Worm (Caenorhabditis elegans): ENCODE data around the gene flcn-1.

The flcn-1 gene

DNA sequence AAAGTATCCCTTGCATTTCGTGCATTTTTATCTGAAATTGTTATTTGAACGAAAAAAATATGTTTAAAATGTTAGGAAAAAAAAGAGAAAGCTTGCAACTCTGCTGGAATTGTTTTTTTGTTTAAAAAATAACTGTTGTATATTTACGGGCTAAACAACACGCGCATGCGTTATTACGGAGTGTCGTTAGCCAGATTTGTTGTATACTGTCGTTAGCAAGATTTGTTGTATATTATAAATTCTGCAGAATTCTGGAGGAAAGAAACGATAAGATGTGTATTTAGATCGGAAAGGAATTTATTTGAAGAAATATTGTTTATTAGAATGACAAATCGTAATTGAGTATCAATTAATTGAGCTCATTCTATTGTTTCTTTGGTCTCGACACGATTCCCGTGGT, 39.1 kb downstream of the flcn-1 start, which contains the start of gene eif-2Bgamma:
eif-2Bgamma (minus strand) TSS at position 31 of the 400 bp plus-strand sequence.
- TF ChIP-seq ref-2 (tag; optimal IDR thresholded peaks at IDR 0.05) (no peak), ceh-48 (tag; optimal IDR thresholded peaks at IDR 0.05) (no peak), T23F11.4 (GFP tag; optimal IDR thresholded peaks at IDR 0.05) (no peak), nfya-1 (tag; optimal IDR thresholded peaks at IDR 0.05) (peak; percentile 2)

DNA sequence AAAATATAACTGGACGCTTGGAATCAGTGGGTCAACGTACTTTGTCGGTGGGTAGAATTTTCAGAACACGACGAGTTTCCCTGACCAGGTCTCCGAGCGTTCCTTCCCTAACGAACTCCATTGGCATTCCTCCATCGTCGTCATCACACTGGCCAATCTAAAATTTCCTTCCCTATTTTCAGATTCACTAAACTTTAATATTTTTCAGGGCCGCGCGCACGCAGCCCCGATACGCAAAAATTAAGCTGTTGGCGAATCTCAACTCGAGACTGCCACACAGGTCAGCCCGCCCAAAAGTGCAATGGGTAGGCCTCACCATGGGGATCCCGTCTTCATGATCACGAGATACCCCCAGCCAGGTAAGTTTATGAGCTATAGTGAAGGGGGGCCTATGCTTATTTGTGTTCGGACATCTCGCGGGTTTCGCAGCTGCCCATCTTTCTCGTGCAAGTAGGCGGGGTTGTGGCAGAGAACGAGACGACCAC, 39.7 kb downstream of the flcn-1 start:
- TF ChIP-seq K02D7.2 (tag; optimal IDR thresholded peaks at IDR 0.05) = no peak
- TF ChIP-seq sox-4 (tag; optimal IDR thresholded peaks at IDR 0.05) = no peak
- no peak for TF ChIP-seq ceh-22 (tag; optimal IDR thresholded peaks at IDR 0.05)
- no peak for TF ChIP-seq ceh-6 (GFP tag; optimal IDR thresholded peaks at IDR 0.05)
- no peak for TF ChIP-seq fkh-10 (GFP tag; optimal IDR thresholded peaks at IDR 0.05)
- peak; percentile 64 for TF ChIP-seq ref-2 (tag; optimal IDR thresholded peaks at IDR 0.05)
- peak; percentile 33 for TF ChIP-seq elt-2 (tag; optimal IDR thresholded peaks at IDR 0.05)
- no peak for TF ChIP-seq ceh-14 (tag; optimal IDR thresholded peaks at IDR 0.05)
- TF ChIP-seq unc-55 (GFP tag; optimal IDR thresholded peaks at IDR 0.05) = peak; percentile 19
- no peak for TF ChIP-seq unc-3 (GFP tag; conservative IDR thresholded peaks at IDR 0.05)
- no peak for TF ChIP-seq unc-3 (tag; optimal IDR thresholded peaks at IDR 0.05)
- TF ChIP-seq nhr-11 (tag; optimal IDR thresholded peaks at IDR 0.05) = no peak
- no peak for TF ChIP-seq pros-1 (tag; optimal IDR thresholded peaks at IDR 0.05)
- no peak for TF ChIP-seq pag-3 (tag; optimal IDR thresholded peaks at IDR 0.05; ENCODE audit: borderline replicate concordance)
- TF ChIP-seq nfya-1 (tag; optimal IDR thresholded peaks at IDR 0.05) = peak; percentile 37
- peak; percentile 31 for TF ChIP-seq sdc-2 (tag; optimal IDR thresholded peaks at IDR 0.05)
- peak; percentile 32 for TF ChIP-seq rnt-1 (tag; optimal IDR thresholded peaks at IDR 0.05)
- peak; percentile 7 for TF ChIP-seq ceh-18 (tag; optimal IDR thresholded peaks at IDR 0.05)
- TF ChIP-seq tbx-7 (tag; optimal IDR thresholded peaks at IDR 0.05) = peak; percentile 21
- no peak for TF ChIP-seq ceh-45 (GFP tag; IDR thresholded peaks at IDR 0.05)
- no peak for TF ChIP-seq ceh-30 (tag; optimal IDR thresholded peaks at IDR 0.05)
- no peak for TF ChIP-seq hlh-8 (tag; optimal IDR thresholded peaks at IDR 0.05)
- TF ChIP-seq hlh-30 (tag; optimal IDR thresholded peaks at IDR 0.05; ENCODE audit: insufficient read depth) = peak; percentile 92
- no peak for TF ChIP-seq eyg-1 (tag; optimal IDR thresholded peaks at IDR 0.05)
- TF ChIP-seq pha-2 (tag; optimal IDR thresholded peaks at IDR 0.05) = peak; percentile 0
- no peak for TF ChIP-seq madf-2 (tag; optimal IDR thresholded peaks at IDR 0.05)
- peak; percentile 0 for TF ChIP-seq C38D4.7 (GFP tag; optimal IDR thresholded peaks at IDR 0.05)
- TF ChIP-seq ama-1 (optimal IDR thresholded peaks at IDR 0.05) = peak; percentile 97
- no peak for TF ChIP-seq ceh-24 (tag; optimal IDR thresholded peaks at IDR 0.05)
- peak; percentile 55 for TF ChIP-seq tbx-2 (tag; optimal IDR thresholded peaks at IDR 0.05)
- no peak for TF ChIP-seq pax-1 (tag; optimal IDR thresholded peaks at IDR 0.05)
- no peak for TF ChIP-seq ztf-16 (tag; optimal IDR thresholded peaks at IDR 0.05)
- TF ChIP-seq pat-9 (tag; optimal IDR thresholded peaks at IDR 0.05) = no peak
- peak; percentile 61 for TF ChIP-seq ceh-34 (tag; optimal IDR thresholded peaks at IDR 0.05)
- peak; percentile 36 for TF ChIP-seq ceh-31 (tag; optimal IDR thresholded peaks at IDR 0.05)
- no peak for TF ChIP-seq F13H6.1 (tag; optimal IDR thresholded peaks at IDR 0.05)
- peak; percentile 29 for TF ChIP-seq syd-9 (tag; optimal IDR thresholded peaks at IDR 0.05)
- no peak for TF ChIP-seq C08G9.2 (tag; optimal IDR thresholded peaks at IDR 0.05)
- peak; percentile 26 for TF ChIP-seq dve-1 (tag; optimal IDR thresholded peaks at IDR 0.05)
- TF ChIP-seq K09A11.1 (tag; optimal IDR thresholded peaks at IDR 0.05; ENCODE audit: insufficient read depth) = no peak
- TF ChIP-seq ttx-3 (tag; optimal IDR thresholded peaks at IDR 0.05) = no peak
- peak; percentile 32 for TF ChIP-seq ceh-2 (tag; optimal IDR thresholded peaks at IDR 0.05)
- peak; percentile 35 for TF ChIP-seq hlh-6 (tag; optimal IDR thresholded peaks at IDR 0.05)
- TF ChIP-seq che-1 (tag; optimal IDR thresholded peaks at IDR 0.05) = peak; percentile 35

Data from whole organism, late embryonic.